Worm (Caenorhabditis elegans) whole organism, L1 larva: ENCODE data around the gene F26F2.5.

Source experiments
- C16A3.4 ChIP-seq: fragments of 150-350 bp; optimal IDR thresholded peaks from 2 replicates; lab custom pipeline; 2014; ENCODE audit warnings: missing biosample characterization, missing genetic modification characterization
- C34B4.2 ChIP-seq: sonication (generic microtip); optimal IDR thresholded peaks from 2 replicates; lab custom pipeline; 2017; ENCODE audit warnings: mild to moderate bottlenecking, missing genetic modification characterization, missing compliant biosample characterization
- F16B12.6 ChIP-seq: fragments of 150-350 bp; optimal IDR thresholded peaks from 2 replicates; lab custom pipeline; 2014; ENCODE audit warnings: missing biosample characterization, missing genetic modification characterization
- aha-1 ChIP-seq: fragments of 150-350 bp; optimal IDR thresholded peaks from 2 replicates; lab custom pipeline; 2014; ENCODE audit warnings: missing biosample characterization, missing genetic modification characterization
- ama-1 ChIP-seq: fragments of 150-350 bp; optimal IDR thresholded peaks from 2 replicates; lab custom pipeline; 2014
- blmp-1 ChIP-seq: fragments of 150-350 bp; optimal IDR thresholded peaks from 2 replicates; lab custom pipeline; 2014; ENCODE audit warnings: missing biosample characterization, missing genetic modification characterization
- ceh-63 ChIP-seq: fragments of 200-800 bp; sonication (Bioruptor generic); optimal IDR thresholded peaks from 2 replicates; lab custom pipeline; 2018; ENCODE audit warnings: mild to moderate bottlenecking, missing genetic modification characterization, missing compliant biosample characterization
- ceh-8 ChIP-seq: fragments of 200-800 bp; sonication (Bioruptor generic); optimal IDR thresholded peaks from 2 replicates; lab custom pipeline; 2018; ENCODE audit warnings: mild to moderate bottlenecking, missing genetic modification characterization, moderate library complexity, missing compliant biosample characterization
- ceh-82 ChIP-seq, 3 experiments: fragments of 150-350 bp in 1 of 3; sonication (generic microtip) in 2 of 3; optimal IDR thresholded peaks; 2 replicates each; lab custom pipeline; 2014 to 2017; ENCODE audit warnings: missing biosample characterization in 3 of 3, missing genetic modification characterization in 3 of 3
- ceh-88 ChIP-seq: fragments of 200-800 bp; sonication (Bioruptor generic); IDR thresholded peaks from 2 replicates; pipeline ENCODE4 v1.3.6; 2022; ENCODE audit warnings: missing genetic modification characterization, missing compliant biosample characterization
- ces-1 ChIP-seq: fragments of 150-350 bp; optimal IDR thresholded peaks from 2 replicates; lab custom pipeline; 2014; ENCODE audit warnings: missing biosample characterization, missing genetic modification reagents, missing genetic modification characterization
- dpl-1 ChIP-seq, 3 experiments: fragments of 150-350 bp in 2 of 3; sonication (generic microtip) in 1 of 3; optimal IDR thresholded peaks; 2 replicates each; lab custom pipeline; 2014 to 2017; ENCODE audit warnings: missing biosample characterization in 3 of 3, missing genetic modification characterization in 3 of 3, missing genetic modification reagents in 3 of 3
- egl-27 ChIP-seq, 2 experiments: fragments of 150-350 bp in 1 of 2; sonication (generic microtip); optimal IDR thresholded peaks; 3 replicates each; lab custom pipeline; 2017 to 2018; ENCODE audit warnings: missing biosample characterization in 2 of 2, missing genetic modification characterization in 2 of 2, missing genetic modification reagents in 2 of 2
- elt-2 ChIP-seq: sonication (generic microtip); optimal IDR thresholded peaks from 2 replicates; lab custom pipeline; 2016; ENCODE audit warnings: missing genetic modification characterization, mild to moderate bottlenecking, inconsistent platforms, missing compliant biosample characterization, missing genetic modification reagents
- ets-5 ChIP-seq: fragments of 200-800 bp; sonication (Bioruptor generic); IDR thresholded peaks from 2 replicates; pipeline ENCODE4 v1.3.6; 2022; ENCODE audit warnings: missing genetic modification characterization, missing compliant biosample characterization
- fkh-10 ChIP-seq: sonication (generic microtip); optimal IDR thresholded peaks from 2 replicates; lab custom pipeline; 2017; ENCODE audit warnings: missing biosample characterization, missing genetic modification reagents, missing genetic modification characterization
- grh-1 ChIP-seq: fragments of 200-800 bp; sonication (Bioruptor generic); IDR thresholded peaks from 2 replicates; pipeline ENCODE4 v1.3.6; 2022; ENCODE audit warnings: missing genetic modification reagents, missing genetic modification characterization, missing compliant biosample characterization
- hpl-2 ChIP-seq: fragments of 150-350 bp; optimal IDR thresholded peaks from 2 replicates; lab custom pipeline; 2014; ENCODE audit warnings: missing biosample characterization, missing genetic modification reagents, missing genetic modification characterization
- isw-1 ChIP-seq: fragments of 200-800 bp; sonication (Bioruptor generic); IDR thresholded peaks from 2 replicates; pipeline ENCODE4 v1.3.6; 2022; ENCODE audit warnings: missing genetic modification characterization, missing compliant biosample characterization
- lin-13 ChIP-seq: fragments of 150-350 bp; optimal IDR thresholded peaks from 2 replicates; lab custom pipeline; 2014; ENCODE audit warnings: missing biosample characterization, missing genetic modification reagents, missing genetic modification characterization
- lin-15B ChIP-seq: fragments of 150-350 bp; sonication (generic microtip); optimal IDR thresholded peaks from 3 replicates; lab custom pipeline; 2014; ENCODE audit warnings: missing biosample characterization, missing genetic modification characterization
- lin-35 ChIP-seq, 2 experiments: fragments of 150-350 bp; optimal IDR thresholded peaks; 2 replicates each; lab custom pipeline; 2014; ENCODE audit warnings: missing biosample characterization in 2 of 2, missing genetic modification characterization in 2 of 2, missing genetic modification reagents in 2 of 2
- lin-39 ChIP-seq: fragments of 150-350 bp; optimal IDR thresholded peaks from 2 replicates; lab custom pipeline; 2014; ENCODE audit warnings: missing biosample characterization, missing genetic modification reagents, missing genetic modification characterization
- mab-9 ChIP-seq: fragments of 200-800 bp; sonication (Bioruptor generic); IDR thresholded peaks from 2 replicates; pipeline ENCODE4 v1.3.6; 2022; ENCODE audit warnings: missing genetic modification reagents, missing genetic modification characterization, missing compliant biosample characterization
- mdl-1 ChIP-seq, 2 experiments: fragments of 150-350 bp; optimal IDR thresholded peaks; 2 replicates each; lab custom pipeline; 2014 to 2017; ENCODE audit warnings: missing biosample characterization in 2 of 2, missing genetic modification characterization in 2 of 2, inconsistent platforms in 1 of 2
- mef-2 ChIP-seq: fragments of 150-350 bp; optimal IDR thresholded peaks from 2 replicates; lab custom pipeline; 2014; ENCODE audit warnings: missing biosample characterization, missing genetic modification characterization
- mep-1 ChIP-seq: fragments of 150-350 bp; optimal IDR thresholded peaks from 2 replicates; lab custom pipeline; 2014; ENCODE audit warnings: missing biosample characterization, missing genetic modification characterization
- nhr-11 ChIP-seq: fragments of 150-350 bp; optimal IDR thresholded peaks from 2 replicates; lab custom pipeline; 2014; ENCODE audit warnings: missing biosample characterization, missing genetic modification characterization
- nhr-12 ChIP-seq: sonication (generic microtip); optimal IDR thresholded peaks from 2 replicates; lab custom pipeline; 2017; ENCODE audit warnings: missing biosample characterization, missing genetic modification characterization
- nhr-19 ChIP-seq: fragments of 200-800 bp; sonication (Bioruptor generic); conservative IDR thresholded peaks from 2 replicates; pipeline ENCODE4 v1.3.6; 2022; ENCODE audit warnings: missing genetic modification characterization, missing compliant biosample characterization
- nhr-237 ChIP-seq: fragments of 150-350 bp; optimal IDR thresholded peaks from 2 replicates; lab custom pipeline; 2014; ENCODE audit warnings: missing biosample characterization, missing genetic modification characterization
- nhr-28 ChIP-seq: fragments of 150-350 bp; optimal IDR thresholded peaks from 2 replicates; lab custom pipeline; 2014; ENCODE audit warnings: missing biosample characterization, missing genetic modification characterization
- nhr-76 ChIP-seq: sonication (generic microtip); optimal IDR thresholded peaks from 2 replicates; lab custom pipeline; 2017; ENCODE audit warnings: missing biosample characterization, missing genetic modification characterization
- nhr-85 ChIP-seq: sonication (generic microtip); peaks from one replicate; lab custom pipeline; 2016; ENCODE audit warnings: missing genetic modification characterization, inconsistent platforms, missing compliant biosample characterization
- pag-3 ChIP-seq: sonication (generic microtip); optimal IDR thresholded peaks from 2 replicates; lab custom pipeline; 2017; ENCODE audit warnings: missing genetic modification characterization, mild to moderate bottlenecking, missing compliant biosample characterization, antibody characterized with exemption, borderline replicate concordance; ENCODE audit not compliant: insufficient read depth
- pax-3 ChIP-seq: fragments of 200-800 bp; sonication (Bioruptor generic); optimal IDR thresholded peaks from 2 replicates; lab custom pipeline; 2018; ENCODE audit warnings: mild to moderate bottlenecking, missing genetic modification characterization, moderate library complexity, missing compliant biosample characterization
- pqm-1 ChIP-seq: sonication (generic microtip); optimal IDR thresholded peaks from 3 replicates; lab custom pipeline; 2017; ENCODE audit warnings: missing biosample characterization, missing genetic modification characterization
- rnt-1 ChIP-seq: sonication (generic microtip); optimal IDR thresholded peaks from 2 replicates; lab custom pipeline; 2016; ENCODE audit warnings: mild to moderate bottlenecking, missing genetic modification characterization, moderate library complexity, missing compliant biosample characterization
- snpc-4 ChIP-seq: fragments of 150-350 bp; optimal IDR thresholded peaks from 2 replicates; lab custom pipeline; 2014; ENCODE audit warnings: missing biosample characterization, missing genetic modification characterization
- snu-23 ChIP-seq: sonication (generic microtip); optimal IDR thresholded peaks from 2 replicates; lab custom pipeline; 2016; ENCODE audit warnings: missing genetic modification characterization, missing compliant biosample characterization
- sox-4 ChIP-seq: sonication (generic microtip); optimal IDR thresholded peaks from 2 replicates; lab custom pipeline; 2016; ENCODE audit warnings: missing genetic modification characterization, missing compliant biosample characterization
- sptf-1 ChIP-seq: fragments of 150-350 bp; optimal IDR thresholded peaks from 2 replicates; lab custom pipeline; 2014; ENCODE audit warnings: missing biosample characterization, missing genetic modification characterization
- sup-37 ChIP-seq: fragments of 200-800 bp; sonication (Bioruptor generic); optimal IDR thresholded peaks from 2 replicates; lab custom pipeline; 2018; ENCODE audit warnings: mild to moderate bottlenecking, missing genetic modification characterization, missing compliant biosample characterization
- tbx-2 ChIP-seq: sonication (generic microtip); optimal IDR thresholded peaks from 2 replicates; lab custom pipeline; 2016; ENCODE audit warnings: missing genetic modification characterization, missing compliant biosample characterization
- unc-130 ChIP-seq: fragments of 150-350 bp; optimal IDR thresholded peaks from 2 replicates; lab custom pipeline; 2017; ENCODE audit warnings: missing biosample characterization, missing genetic modification characterization, inconsistent platforms
- unc-98 ChIP-seq: fragments of 200-800 bp; sonication (Bioruptor generic); IDR thresholded peaks from 2 replicates; pipeline ENCODE4 v1.3.6; 2022; ENCODE audit warnings: missing genetic modification characterization, missing compliant biosample characterization
- vab-15 ChIP-seq: sonication (generic microtip); optimal IDR thresholded peaks from 2 replicates; lab custom pipeline; 2017; ENCODE audit warnings: missing genotype, mild to moderate bottlenecking, missing genetic modification characterization, missing compliant biosample characterization
- xbp-1 ChIP-seq: sonication (generic microtip); optimal IDR thresholded peaks from 2 replicates; lab custom pipeline; 2016; ENCODE audit warnings: missing genetic modification characterization, missing compliant biosample characterization
- zag-1 ChIP-seq: fragments of 150-350 bp; optimal IDR thresholded peaks from 2 replicates; lab custom pipeline; 2014; ENCODE audit warnings: missing biosample characterization, missing genetic modification characterization
- ztf-11 ChIP-seq, 2 experiments: sonication (generic microtip); optimal IDR thresholded peaks; 2 replicates each; lab custom pipeline; 2016 to 2017; ENCODE audit warnings: missing genetic modification characterization in 2 of 2, missing biosample characterization in 1 of 2, missing compliant biosample characterization in 1 of 2
- ztf-4 ChIP-seq: fragments of 150-350 bp; optimal IDR thresholded peaks from 2 replicates; lab custom pipeline; 2014; ENCODE audit warnings: missing biosample characterization, missing genetic modification characterization

The F26F2.5 gene

ce11 chrV:20580511-20581040 lies 7.1 kb downstream of the F26F2.5 start, which contains the start of gene F26F2.7 (continued):
- TF ChIP-seq snpc-4 (tag; lab: Kevin White, UChicago): peak; percentile 81
- TF ChIP-seq nhr-28 (tag; lab: Kevin White, UChicago): no peak
- no peak for TF ChIP-seq unc-98 (GFP tag; lab: Robert Waterston, UW)
- TF ChIP-seq sup-37 (GFP tag; lab: Kevin White, UChicago): peak; percentile 30
- no peak for TF ChIP-seq C34B4.2 (tag; lab: Kevin White, UChicago)
- peak; percentile 30 for TF ChIP-seq ceh-8 (GFP tag; lab: Kevin White, UChicago)
- TF ChIP-seq ztf-4 (tag; lab: Kevin White, UChicago): no peak
- TF ChIP-seq xbp-1 (tag; lab: Kevin White, UChicago): peak; percentile 89
- no peak for TF ChIP-seq pqm-1 (tag; lab: Kevin White, UChicago)
- TF ChIP-seq fkh-10 (GFP tag; lab: Kevin White, UChicago): peak; percentile 17
- no peak for TF ChIP-seq nhr-237
- TF ChIP-seq ztf-11 (tag; optimal IDR thresholded peaks at IDR 0.05; lab: Kevin White, UChicago): peak in 1 of 2 experiments; percentile 67
- peak; percentile 89 for TF ChIP-seq tbx-2
- TF ChIP-seq ceh-63: no peak
- TF ChIP-seq nhr-76 (tag; lab: Kevin White, UChicago): no peak
- no peak for TF ChIP-seq egl-27 (tag; optimal IDR thresholded peaks at IDR 0.05; lab: Kevin White, UChicago)
- peak; percentile 76 to 84 for TF ChIP-seq lin-35 (GFP tag; optimal IDR thresholded peaks at IDR 0.05; lab: Kevin White, UChicago)
- TF ChIP-seq unc-130 (tag; lab: Kevin White, UChicago): peak; percentile 86
- peak; percentile 23 for TF ChIP-seq mef-2 (tag; lab: Kevin White, UChicago)
- peak; percentile 65 for TF ChIP-seq isw-1 (GFP tag; lab: Robert Waterston, UW)
- peak; percentile 75 for TF ChIP-seq sox-4
- TF ChIP-seq ets-5: no peak
- TF ChIP-seq C16A3.4: peak; percentile 82
- TF ChIP-seq zag-1 (tag; lab: Kevin White, UChicago): no peak
- TF ChIP-seq ceh-82 (tag; optimal IDR thresholded peaks at IDR 0.05; lab: Kevin White, UChicago): peak; percentile 61 to 80 (median 70)
- TF ChIP-seq nhr-11 (tag; lab: Kevin White, UChicago): peak; percentile 69
- TF ChIP-seq snu-23 (GFP tag; lab: Kevin White, UChicago): peak; percentile 90
- peak; percentile 70 for TF ChIP-seq ceh-88
- no peak for TF ChIP-seq sptf-1 (tag; lab: Kevin White, UChicago)
- peak; percentile 80 for TF ChIP-seq lin-13
- no peak for TF ChIP-seq ces-1 (GFP tag; lab: Kevin White, UChicago)
- TF ChIP-seq grh-1: peak; percentile 66; the same call in 1 of the 2 replicates
- TF ChIP-seq aha-1 (tag; lab: Kevin White, UChicago): peak; percentile 29
- peak; percentile 87 for TF ChIP-seq nhr-85
- peak; percentile 81 for TF ChIP-seq elt-2 (tag; lab: Kevin White, UChicago)
- TF ChIP-seq lin-39 (tag; lab: Kevin White, UChicago): peak; percentile 80
- TF ChIP-seq lin-15B (tag; lab: Kevin White, UChicago): no peak
- TF ChIP-seq rnt-1 (tag; lab: Kevin White, UChicago): no peak
- TF ChIP-seq mdl-1 (tag; optimal IDR thresholded peaks at IDR 0.05; lab: Kevin White, UChicago): peak in 1 of 2 experiments; percentile 88
- no peak for TF ChIP-seq ama-1 (lab: Kevin White, UChicago)
- TF ChIP-seq pag-3: no peak
- TF ChIP-seq nhr-19 (GFP tag; lab: Robert Waterston, UW): peak; percentile 83
- no peak for TF ChIP-seq hpl-2 (GFP tag; lab: Kevin White, UChicago)
- peak; percentile 94 for TF ChIP-seq mep-1 (tag; lab: Kevin White, UChicago)
- peak; percentile 11 for TF ChIP-seq blmp-1 (tag; lab: Kevin White, UChicago)
- peak; percentile 53 for TF ChIP-seq F16B12.6 (tag; lab: Kevin White, UChicago)
- peak; percentile 45; the same call in 1 of the 2 replicates for TF ChIP-seq mab-9 (GFP tag; lab: Robert Waterston, UW)
- peak; percentile 65 to 81 (median 79) for TF ChIP-seq dpl-1 (GFP tag; optimal IDR thresholded peaks at IDR 0.05; lab: Kevin White, UChicago)
- TF ChIP-seq nhr-12 (tag; lab: Kevin White, UChicago): no peak
- no peak for TF ChIP-seq vab-15 (tag; lab: Kevin White, UChicago)
- peak; percentile 65 for TF ChIP-seq pax-3 (tag; lab: Kevin White, UChicago)
